Worm (Caenorhabditis elegans) whole organism, L2 larva: ENCODE data around the gene rpia-1.

Source experiments
- R02D3.7 ChIP-seq: fragments of 150-350 bp; optimal IDR thresholded peaks from 2 replicates; lab custom pipeline; 2014; ENCODE audit warnings: missing biosample characterization, missing genetic modification characterization
- alr-1 ChIP-seq: fragments of 150-350 bp; optimal IDR thresholded peaks from 2 replicates; lab custom pipeline; 2014; ENCODE audit warnings: missing biosample characterization, missing genetic modification characterization
- lin-39 ChIP-seq: fragments of 150-350 bp; optimal IDR thresholded peaks from 2 replicates; lab custom pipeline; 2014; ENCODE audit warnings: missing biosample characterization, missing genetic modification reagents, missing genetic modification characterization
- nhr-21 ChIP-seq: fragments of 150-350 bp; optimal IDR thresholded peaks from 2 replicates; lab custom pipeline; 2014; ENCODE audit warnings: missing biosample characterization, missing genetic modification characterization
- zag-1 ChIP-seq: fragments of 150-350 bp; optimal IDR thresholded peaks from 2 replicates; lab custom pipeline; 2014; ENCODE audit warnings: missing biosample characterization, missing genetic modification characterization

- TF ChIP-seq lin-39 (tag; lab: Kevin White, UChicago) (no peak), zag-1 (tag; lab: Kevin White, UChicago) (no peak), R02D3.7 (no peak), nhr-21 (tag; lab: Kevin White, UChicago) (no peak), alr-1 (tag; lab: Kevin White, UChicago) (no peak)
Observed at ce11 chrIII:7087180-7087579, 35.7 kb upstream of the rpia-1 start.
